Worm (Caenorhabditis elegans): ENCODE measurements around the gene cyb-1.
"Not testable (repeated sequence)": the region's sequence is repeated elsewhere in the genome, so short reads cannot be mapped to it uniquely, and the experiment has no call there.

DNA sequence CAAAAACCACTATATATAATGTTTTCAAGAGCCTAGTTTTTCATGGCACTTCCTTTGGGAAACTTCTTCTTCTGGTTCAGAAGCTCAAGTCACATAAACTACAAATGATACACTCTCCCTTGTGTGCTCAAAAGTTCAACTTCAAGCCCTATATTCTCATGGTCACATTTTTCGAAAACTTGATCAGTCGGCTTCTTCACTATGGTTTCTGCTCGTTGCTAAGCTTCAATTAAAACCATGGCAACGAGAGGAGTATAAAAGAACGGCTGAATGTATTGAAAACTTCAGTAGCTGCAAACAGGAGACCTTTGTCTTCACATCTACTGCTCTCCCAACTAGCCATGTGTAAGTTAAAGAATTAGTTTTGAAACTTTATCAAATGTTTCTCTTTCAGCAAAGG lies 47.7 kb upstream of the cyb-1 start, which contains the start of gene R102.2:
- not testable (repeated sequence) for TF ChIP-seq lin-13 (tag; optimal IDR thresholded peaks at IDR 0.05); unc-120 (tag; optimal IDR thresholded peaks at IDR 0.05; ENCODE audit: poor library complexity, severe bottlenecking); nhr-237 (tag; optimal IDR thresholded peaks at IDR 0.05); snpc-4 (tag; optimal IDR thresholded peaks at IDR 0.05); ztf-11 (tag; optimal IDR thresholded peaks at IDR 0.05); unc-62 (GFP tag; optimal IDR thresholded peaks at IDR 0.05); lin-32 (GFP tag; optimal IDR thresholded peaks at IDR 0.05); pha-4 (tag; optimal IDR thresholded peaks at IDR 0.05); nhr-12 (tag; optimal IDR thresholded peaks at IDR 0.05); nhr-76 (tag; optimal IDR thresholded peaks at IDR 0.05); blmp-1 (tag; optimal IDR thresholded peaks at IDR 0.05); elt-3 (tag; optimal IDR thresholded peaks at IDR 0.05); unc-39 (tag; optimal IDR thresholded peaks at IDR 0.05)

Data from whole organism, mixed stage, embryonic.